Fruit fly (Drosophila melanogaster) whole organism, embryonic: ENCODE measurements around the gene alphaTub84D.

ENCODE experiments used
- Antp ChIP-seq: fragments of 200-800 bp; sonication (Bioruptor generic); optimal IDR thresholded peaks from 3 replicates; lab custom pipeline; 2016; ENCODE audit warnings: missing biosample characterization, missing genetic modification characterization
- Asciz ChIP-seq: fragments of 200-800 bp; sonication (Bioruptor generic); optimal IDR thresholded peaks from 2 replicates; lab custom pipeline; 2017; ENCODE audit warnings: missing biosample characterization, mild to moderate bottlenecking, missing genetic modification characterization, missing genetic modification reagents
- Bteb2 ChIP-seq: fragments of 200-800 bp; sonication (Bioruptor generic); optimal IDR thresholded peaks from 2 replicates; lab custom pipeline; 2016; ENCODE audit warnings: missing biosample characterization, missing genetic modification characterization
- CG1024 ChIP-seq: fragments of 200-800 bp; sonication (Bioruptor generic); IDR thresholded peaks from 2 replicates; pipeline ENCODE4 v1.3.6; 2022; ENCODE audit warnings: missing biosample characterization, missing genetic modification characterization
- CG11398 ChIP-seq: fragments of 200-800 bp; sonication (Bioruptor generic); optimal IDR thresholded peaks from 2 replicates; lab custom pipeline; 2016; ENCODE audit warnings: missing biosample characterization, missing genetic modification characterization
- CG13624 ChIP-seq: fragments of 200-800 bp; sonication (Bioruptor generic); optimal IDR thresholded peaks from 2 replicates; lab custom pipeline; 2016; ENCODE audit warnings: missing biosample characterization, missing genetic modification characterization
- CG15601 ChIP-seq: fragments of 200-800 bp; sonication (Bioruptor generic); optimal IDR thresholded peaks from 3 replicates; lab custom pipeline; 2019; ENCODE audit warnings: missing biosample characterization, mild to moderate bottlenecking, missing genetic modification characterization, moderate library complexity
- CG15696 ChIP-seq: fragments of 200-800 bp; sonication (Bioruptor generic); optimal IDR thresholded peaks from 2 replicates; lab custom pipeline; 2019; ENCODE audit warnings: missing biosample characterization, mild to moderate bottlenecking, missing genetic modification characterization, moderate library complexity
- CG1602 ChIP-seq: fragments of 200-800 bp; sonication (Bioruptor generic); optimal IDR thresholded peaks from 3 replicates; lab custom pipeline; 2016; ENCODE audit warnings: missing biosample characterization, missing genetic modification characterization
- CG18476 ChIP-seq: fragments of 200-800 bp; sonication (Bioruptor generic); optimal IDR thresholded peaks from 2 replicates; lab custom pipeline; 2016; ENCODE audit warnings: missing biosample characterization, mild to moderate bottlenecking, missing genetic modification characterization
- CG2712 ChIP-seq: fragments of 200-800 bp; optimal IDR thresholded peaks from 3 replicates; lab custom pipeline; 2019; ENCODE audit warnings: missing biosample characterization, mild to moderate bottlenecking, missing genetic modification characterization, moderate library complexity
- CG31224 ChIP-seq: fragments of 200-800 bp; sonication (Bioruptor generic); IDR thresholded peaks from 2 replicates; pipeline ENCODE4 v1.3.6; 2022; ENCODE audit warnings: missing biosample characterization, missing genetic modification characterization
- CG4328 ChIP-seq: fragments of 200-800 bp; sonication (Bioruptor generic); optimal IDR thresholded peaks from 3 replicates; lab custom pipeline; 2017; ENCODE audit warnings: missing biosample characterization, missing genetic modification reagents, missing genetic modification characterization
- CG6683 ChIP-seq: fragments of 200-800 bp; sonication (Bioruptor generic); optimal IDR thresholded peaks from 2 replicates; lab custom pipeline; 2017; ENCODE audit warnings: missing biosample characterization, mild to moderate bottlenecking, missing genetic modification characterization, missing genetic modification reagents
- CG7928 ChIP-seq: fragments of 200-800 bp; sonication (Bioruptor generic); optimal IDR thresholded peaks from 2 replicates; lab custom pipeline; 2017; ENCODE audit warnings: missing biosample characterization, mild to moderate bottlenecking, missing genetic modification characterization
- CG8388 ChIP-seq: fragments of 200-800 bp; sonication (Bioruptor generic); optimal IDR thresholded peaks from 2 replicates; lab custom pipeline; 2019; ENCODE audit warnings: missing biosample characterization, mild to moderate bottlenecking, missing genetic modification characterization, moderate library complexity
- CG8478 ChIP-seq: fragments of >200 bp; optimal IDR thresholded peaks from 2 replicates; lab custom pipeline; 2018
- CG9797 ChIP-seq: fragments of 200-800 bp; sonication (Bioruptor generic); optimal IDR thresholded peaks from 3 replicates; lab custom pipeline; 2018; ENCODE audit warnings: missing biosample characterization, mild to moderate bottlenecking, missing genetic modification characterization
- Elba2 ChIP-seq: fragments of 200-800 bp; sonication (Bioruptor generic); optimal IDR thresholded peaks from 3 replicates; lab custom pipeline; 2016; ENCODE audit warnings: missing biosample characterization, missing genetic modification characterization
- Fer2 ChIP-seq: fragments of 200-800 bp; sonication (Bioruptor generic); optimal IDR thresholded peaks from 2 replicates; lab custom pipeline; 2018; ENCODE audit warnings: missing biosample characterization, mild to moderate bottlenecking, missing genetic modification characterization, moderate library complexity
- H15 ChIP-seq: fragments of 200-800 bp; sonication (Bioruptor generic); IDR thresholded peaks from 3 replicates; pipeline ENCODE4 v1.3.6; 2022; ENCODE audit warnings: missing biosample characterization, missing genetic modification characterization
- HmgD ChIP-seq: fragments of 200-800 bp; sonication (Bioruptor generic); optimal IDR thresholded peaks from 3 replicates; lab custom pipeline; 2016; ENCODE audit warnings: missing biosample characterization, missing genetic modification characterization
- Hmr ChIP-seq: fragments of 200-800 bp; sonication (Bioruptor generic); optimal IDR thresholded peaks from 3 replicates; lab custom pipeline; 2017; ENCODE audit warnings: mild to moderate bottlenecking, missing biosample characterization, missing genetic modification reagents, missing genetic modification characterization
- Lim3 ChIP-seq: fragments of 200-800 bp; sonication (Bioruptor generic); IDR thresholded peaks from 2 replicates; pipeline ENCODE4 v1.3.6; 2022; ENCODE audit warnings: missing biosample characterization, missing genetic modification characterization
- Mrtf ChIP-seq: fragments of 200-800 bp; sonication (Bioruptor generic); IDR thresholded peaks from 3 replicates; pipeline ENCODE4 v1.3.6; 2022; ENCODE audit warnings: missing biosample characterization, missing genetic modification characterization
- NfI ChIP-seq: fragments of 200-800 bp; sonication (Bioruptor generic); optimal IDR thresholded peaks from 3 replicates; lab custom pipeline; 2018; ENCODE audit warnings: missing biosample characterization, mild to moderate bottlenecking, missing genetic modification characterization, moderate library complexity
- Optix ChIP-seq: fragments of 200-800 bp; sonication (Bioruptor generic); IDR thresholded peaks from 3 replicates; pipeline ENCODE4 v1.3.6; 2022; ENCODE audit warnings: missing biosample characterization, missing genetic modification characterization
- Ravus ChIP-seq: fragments of 200-800 bp; sonication (Bioruptor generic); IDR thresholded peaks from 2 replicates; pipeline ENCODE4 v1.3.6; 2022; ENCODE audit warnings: missing biosample characterization, missing genetic modification characterization
- Sin3A ChIP-seq: fragments of >200 bp; optimal IDR thresholded peaks from 2 replicates; lab custom pipeline; 2018
- TFAM ChIP-seq: fragments of 200-800 bp; sonication (Bioruptor generic); optimal IDR thresholded peaks from 2 replicates; lab custom pipeline; 2017; ENCODE audit warnings: missing biosample characterization, missing genetic modification characterization, inconsistent platforms
- Tbp ChIP-seq: fragments of >200 bp; optimal IDR thresholded peaks from 2 replicates; lab custom pipeline; 2018; ENCODE audit warnings: missing biosample characterization, missing genetic modification characterization
- ac ChIP-seq: fragments of 200-800 bp; sonication (Bioruptor generic); optimal IDR thresholded peaks from 3 replicates; lab custom pipeline; 2017; ENCODE audit warnings: missing biosample characterization, mild to moderate bottlenecking, missing genetic modification characterization
- aop ChIP-seq: fragments of 200-800 bp; sonication (Bioruptor generic); IDR thresholded peaks from 2 replicates; pipeline ENCODE4 v1.3.6; 2022; ENCODE audit warnings: missing biosample characterization, missing genetic modification characterization
- croc ChIP-seq: fragments of 200-800 bp; sonication (Bioruptor generic); conservative IDR thresholded peaks from 3 replicates; pipeline ENCODE4 v1.3.6; 2022; ENCODE audit warnings: missing biosample characterization, missing genetic modification characterization
- da ChIP-seq: fragments of 200-800 bp; sonication (Bioruptor generic); optimal IDR thresholded peaks from 2 replicates; lab custom pipeline; 2016; ENCODE audit warnings: missing biosample characterization, missing genetic modification characterization
- exex ChIP-seq: fragments of 200-800 bp; sonication (Bioruptor generic); optimal IDR thresholded peaks from 4 replicates; lab custom pipeline; 2018; ENCODE audit warnings: missing biosample characterization, mild to moderate bottlenecking, missing genetic modification characterization, moderate library complexity
- eyg ChIP-seq: fragments of 200-800 bp; sonication (Bioruptor generic); optimal IDR thresholded peaks from 3 replicates; lab custom pipeline; 2016; ENCODE audit warnings: missing biosample characterization, missing genetic modification characterization
- gt ChIP-seq: fragments of 200-800 bp; sonication (Bioruptor generic); IDR thresholded peaks from 2 replicates; pipeline ENCODE4 v1.3.6; 2022; ENCODE audit warnings: missing biosample characterization, missing genetic modification characterization
- insv ChIP-seq, 2 experiments: fragments of 200-800 bp; sonication (Bioruptor generic); optimal IDR thresholded peaks; 3 replicates each; lab custom pipeline; 2016 to 2018; ENCODE audit warnings: missing biosample characterization in 2 of 2, missing genetic modification characterization in 2 of 2
- lbe ChIP-seq: fragments of 200-800 bp; sonication (Bioruptor generic); optimal IDR thresholded peaks from 2 replicates; lab custom pipeline; 2016; ENCODE audit warnings: missing biosample characterization, mild to moderate bottlenecking, missing genetic modification characterization
- maf-S ChIP-seq: fragments of 200-800 bp; sonication (Bioruptor generic); optimal IDR thresholded peaks from 2 replicates; lab custom pipeline; 2016; ENCODE audit warnings: missing biosample characterization, missing genetic modification characterization
- mirr ChIP-seq: fragments of 200-800 bp; sonication (Bioruptor generic); optimal IDR thresholded peaks from 3 replicates; lab custom pipeline; 2018; ENCODE audit warnings: missing biosample characterization, mild to moderate bottlenecking, missing genetic modification characterization
- p53 ChIP-seq: fragments of 200-800 bp; sonication (Bioruptor generic); optimal IDR thresholded peaks from 2 replicates; lab custom pipeline; 2016; ENCODE audit warnings: missing biosample characterization, missing genetic modification characterization
- pho ChIP-seq: fragments of 200-800 bp; sonication (Bioruptor generic); optimal IDR thresholded peaks from 2 replicates; lab custom pipeline; 2016; ENCODE audit warnings: missing biosample characterization, missing genetic modification characterization
- phol ChIP-seq: fragments of 200-800 bp; sonication (Bioruptor generic); optimal IDR thresholded peaks from 3 replicates; lab custom pipeline; 2018; ENCODE audit warnings: missing biosample characterization, mild to moderate bottlenecking, missing genetic modification characterization, moderate library complexity
- pita ChIP-seq: fragments of 200-800 bp; sonication (Bioruptor generic); optimal IDR thresholded peaks from 2 replicates; lab custom pipeline; 2017; ENCODE audit warnings: missing biosample characterization, mild to moderate bottlenecking, missing genetic modification characterization
- psq ChIP-seq: fragments of 200-800 bp; sonication (Bioruptor generic); optimal IDR thresholded peaks from 2 replicates; lab custom pipeline; 2017; ENCODE audit warnings: missing biosample characterization, missing genetic modification characterization
- ranshi ChIP-seq: fragments of 200-800 bp; sonication (Bioruptor generic); IDR thresholded peaks from 2 replicates; pipeline ENCODE4 v1.3.6; 2022; ENCODE audit warnings: missing biosample characterization, missing genetic modification characterization
- repo ChIP-seq: fragments of 200-800 bp; sonication (Bioruptor generic); optimal IDR thresholded peaks from 2 replicates; lab custom pipeline; 2016; ENCODE audit warnings: missing biosample characterization, missing genetic modification characterization
- tio ChIP-seq: fragments of 200-800 bp; sonication (Bioruptor generic); optimal IDR thresholded peaks from 2 replicates; lab custom pipeline; 2017; ENCODE audit warnings: missing biosample characterization, missing genetic modification characterization, inconsistent platforms
- vnd ChIP-seq: fragments of 200-800 bp; sonication (Bioruptor generic); IDR thresholded peaks from 3 replicates; pipeline ENCODE4 v1.3.6; 2022; ENCODE audit warnings: missing biosample characterization, missing genetic modification characterization; ENCODE audit not compliant: partially characterized antibody

Gene alphaTub84D

dm6 chr3R:7506314-7506988 is 24.1 kb upstream of the alphaTub84D start (continued):
- TF ChIP-seq eyg (GFP tag; lab: Kevin White, UChicago) (peak; percentile 86), Asciz (GFP tag; lab: Kevin White, UChicago) (peak; percentile 19), croc (GFP tag; lab: Robert Waterston, UW) (0 out of 3 replicates have a peak, but pooled peaks have one; percentile 14), CG13624 (GFP tag; lab: Kevin White, UChicago) (peak; percentile 96), pho (GFP tag; lab: Kevin White, UChicago) (peak; percentile 91), CG1602 (GFP tag; lab: Kevin White, UChicago) (peak; percentile 66), phol (tag; lab: Kevin White, UChicago) (peak; percentile 33), Sin3A (lab: Kevin White, UChicago) (no peak), CG15696 (tag; lab: Kevin White, UChicago) (peak; percentile 27), vnd (GFP tag; lab: Robert Waterston, UW) (no peak), H15 (peak; percentile 62; the same call in 2 of the 3 replicates), Fer2 (tag; lab: Kevin White, UChicago) (peak; percentile 45), Optix (GFP tag; lab: Robert Waterston, UW) (no peak), maf-S (peak; percentile 84), gt (GFP tag; lab: Robert Waterston, UW) (no peak), CG6683 (GFP tag; lab: Kevin White, UChicago) (peak; percentile 63), CG7928 (peak; percentile 65), CG31224 (GFP tag; lab: Robert Waterston, UW) (peak; percentile 83), Tbp (GFP tag; lab: Kevin White, UChicago) (no peak), psq (peak; percentile 7), Bteb2 (GFP tag; lab: Kevin White, UChicago) (peak; percentile 94), HmgD (peak; percentile 34), Elba2 (GFP tag; lab: Kevin White, UChicago) (no peak), ac (GFP tag; lab: Kevin White, UChicago) (no peak), tio (GFP tag; lab: Kevin White, UChicago) (peak; percentile 85), ranshi (GFP tag; lab: Robert Waterston, UW) (peak; percentile 78), TFAM (GFP tag; lab: Kevin White, UChicago) (no peak), Mrtf (GFP tag; lab: Robert Waterston, UW) (peak; percentile 81; the same call in 2 of the 3 replicates), CG11398 (peak; percentile 73), CG15601 (tag; lab: Kevin White, UChicago) (no peak), insv (GFP tag; optimal IDR thresholded peaks at IDR 0.05; lab: Kevin White, UChicago) (no peak), Antp (GFP tag; lab: Kevin White, UChicago) (peak; percentile 82), exex (tag; lab: Kevin White, UChicago) (peak; percentile 64), aop (GFP tag; lab: Robert Waterston, UW) (no peak), CG4328 (GFP tag; lab: Kevin White, UChicago) (peak; percentile 26), pita (GFP tag; lab: Kevin White, UChicago) (no peak), Lim3 (GFP tag; lab: Robert Waterston, UW) (no peak), CG8478 (lab: Kevin White, UChicago) (no peak), CG1024 (GFP tag; lab: Robert Waterston, UW) (no peak), CG8388 (GFP tag; lab: Kevin White, UChicago) (peak; percentile 28), Ravus (GFP tag; lab: Robert Waterston, UW) (peak; percentile 56), CG2712 (peak; percentile 55), da (GFP tag; lab: Kevin White, UChicago) (no peak), Hmr (peak; percentile 95), NfI (peak; percentile 83), repo (peak; percentile 78), CG9797 (GFP tag; lab: Kevin White, UChicago) (no peak), CG18476 (GFP tag; lab: Kevin White, UChicago) (peak; percentile 69), mirr (peak; percentile 56), p53 (GFP tag; lab: Kevin White, UChicago) (peak; percentile 53), lbe (no peak)
